Worm (Caenorhabditis elegans) whole organism, L1 larva: Measurements from ENCODE around the gene tbb-2.

Experiments
- C34B4.2 ChIP-seq: sonication (generic microtip); optimal IDR thresholded peaks from 2 replicates; lab custom pipeline; 2017; ENCODE audit warnings: mild to moderate bottlenecking, missing genetic modification characterization, missing compliant biosample characterization
- blmp-1 ChIP-seq: fragments of 150-350 bp; optimal IDR thresholded peaks from 2 replicates; lab custom pipeline; 2014; ENCODE audit warnings: missing biosample characterization, missing genetic modification characterization
- elt-3 ChIP-seq, 6 experiments: fragments of 150-350 bp in 1 of 6; sonication (generic microtip); optimal IDR thresholded peaks; 2 replicates each; lab custom pipeline; 2017 to 2018; ENCODE audit warnings: missing biosample characterization in 6 of 6, missing genetic modification characterization in 6 of 6, inconsistent platforms in 1 of 6
- lin-13 ChIP-seq: fragments of 150-350 bp; optimal IDR thresholded peaks from 2 replicates; lab custom pipeline; 2014; ENCODE audit warnings: missing biosample characterization, missing genetic modification reagents, missing genetic modification characterization
- lin-15B ChIP-seq: fragments of 150-350 bp; sonication (generic microtip); optimal IDR thresholded peaks from 3 replicates; lab custom pipeline; 2014; ENCODE audit warnings: missing biosample characterization, missing genetic modification characterization
- lin-39 ChIP-seq: fragments of 150-350 bp; optimal IDR thresholded peaks from 2 replicates; lab custom pipeline; 2014; ENCODE audit warnings: missing biosample characterization, missing genetic modification reagents, missing genetic modification characterization
- mdl-1 ChIP-seq, 2 experiments: fragments of 150-350 bp; optimal IDR thresholded peaks; 2 replicates each; lab custom pipeline; 2014 to 2017; ENCODE audit warnings: missing biosample characterization in 2 of 2, missing genetic modification characterization in 2 of 2, inconsistent platforms in 1 of 2
- mep-1 ChIP-seq: fragments of 150-350 bp; optimal IDR thresholded peaks from 2 replicates; lab custom pipeline; 2014; ENCODE audit warnings: missing biosample characterization, missing genetic modification characterization
- nhr-12 ChIP-seq: sonication (generic microtip); optimal IDR thresholded peaks from 2 replicates; lab custom pipeline; 2017; ENCODE audit warnings: missing biosample characterization, missing genetic modification characterization
- nhr-237 ChIP-seq: fragments of 150-350 bp; optimal IDR thresholded peaks from 2 replicates; lab custom pipeline; 2014; ENCODE audit warnings: missing biosample characterization, missing genetic modification characterization
- nhr-84 ChIP-seq: sonication (generic microtip); optimal IDR thresholded peaks from 2 replicates; lab custom pipeline; 2017; ENCODE audit warnings: missing biosample characterization, missing genetic modification characterization
- rnt-1 ChIP-seq: sonication (generic microtip); optimal IDR thresholded peaks from 2 replicates; lab custom pipeline; 2016; ENCODE audit warnings: mild to moderate bottlenecking, missing genetic modification characterization, moderate library complexity, missing compliant biosample characterization
- ztf-11 ChIP-seq, 2 experiments: sonication (generic microtip); optimal IDR thresholded peaks; 2 replicates each; lab custom pipeline; 2016 to 2017; ENCODE audit warnings: missing genetic modification characterization in 2 of 2, missing biosample characterization in 1 of 2, missing compliant biosample characterization in 1 of 2

ce11 chrIII:4017527-4017926 lies at the start of gene tbb-2:
- TF ChIP-seq elt-3 (tag; optimal IDR thresholded peaks at IDR 0.05; lab: Kevin White, UChicago) (no peak), mep-1 (tag; lab: Kevin White, UChicago) (no peak), lin-15B (tag; lab: Kevin White, UChicago) (no peak), mdl-1 (tag; optimal IDR thresholded peaks at IDR 0.05; lab: Kevin White, UChicago) (no peak), nhr-237 (tag; lab: Kevin White, UChicago) (no peak), blmp-1 (no peak), nhr-12 (tag; lab: Kevin White, UChicago) (no peak), C34B4.2 (tag; lab: Kevin White, UChicago) (no peak), lin-13 (GFP tag; lab: Kevin White, UChicago) (no peak), ztf-11 (tag; optimal IDR thresholded peaks at IDR 0.05; lab: Kevin White, UChicago) (no peak), lin-39 (no peak), nhr-84 (tag; lab: Kevin White, UChicago) (no peak), rnt-1 (tag; lab: Kevin White, UChicago) (no peak)
